Worm (Caenorhabditis elegans) whole organism, mixed stage, embryonic: Measurements from ENCODE around the gene mpk-1.

Experiments used
- blmp-1 ChIP-seq: fragments of 150-350 bp; optimal IDR thresholded peaks from 2 replicates; lab custom pipeline; 2014; ENCODE audit warnings: missing biosample characterization, missing genetic modification characterization
- ces-1 ChIP-seq: fragments of 150-350 bp; optimal IDR thresholded peaks from 2 replicates; lab custom pipeline; 2014; ENCODE audit warnings: missing biosample characterization, missing genetic modification reagents, missing genetic modification characterization
- elt-1 ChIP-seq: sonication (generic microtip); optimal IDR thresholded peaks from 2 replicates; lab custom pipeline; 2017; ENCODE audit warnings: missing genetic modification characterization, mild to moderate bottlenecking, missing compliant biosample characterization, antibody characterized with exemption, moderate library complexity, borderline replicate concordance; ENCODE audit not compliant: insufficient read depth
- elt-3 ChIP-seq: fragments of 150-350 bp; optimal IDR thresholded peaks from 2 replicates; lab custom pipeline; 2014; ENCODE audit warnings: missing biosample characterization, missing genetic modification characterization
- ham-2 ChIP-seq: fragments of 200-800 bp; sonication (Bioruptor generic); optimal IDR thresholded peaks from 2 replicates; lab custom pipeline; 2018; ENCODE audit warnings: mild to moderate bottlenecking, missing genetic modification characterization, missing compliant biosample characterization
- lin-13 ChIP-seq: fragments of 150-350 bp; optimal IDR thresholded peaks from 2 replicates; lab custom pipeline; 2014; ENCODE audit warnings: missing biosample characterization, missing genetic modification characterization
- lin-32 ChIP-seq: fragments of 200-800 bp; sonication (Bioruptor generic); optimal IDR thresholded peaks from 2 replicates; lab custom pipeline; 2018; ENCODE audit warnings: mild to moderate bottlenecking, missing genetic modification characterization, missing compliant biosample characterization
- mep-1 ChIP-seq: fragments of 150-350 bp; optimal IDR thresholded peaks from 2 replicates; lab custom pipeline; 2017; ENCODE audit warnings: missing biosample characterization, missing genetic modification reagents, missing genetic modification characterization, inconsistent platforms
- nhr-28 ChIP-seq: fragments of 150-350 bp; optimal IDR thresholded peaks from 2 replicates; lab custom pipeline; 2014; ENCODE audit warnings: missing biosample characterization, missing genetic modification characterization
- pha-4 ChIP-seq: fragments of 150-350 bp; optimal IDR thresholded peaks from 2 replicates; lab custom pipeline; 2018; ENCODE audit warnings: missing biosample characterization, missing genetic modification reagents, missing genetic modification characterization
- snpc-4 ChIP-seq: fragments of 150-350 bp; optimal IDR thresholded peaks from 2 replicates; lab custom pipeline; 2014; ENCODE audit warnings: missing biosample characterization, missing genetic modification characterization
- sptf-1 ChIP-seq: sonication (generic microtip); optimal IDR thresholded peaks from 2 replicates; lab custom pipeline; 2017; ENCODE audit warnings: mild to moderate bottlenecking, missing genetic modification characterization, moderate library complexity, missing compliant biosample characterization
- unc-120 ChIP-seq: sonication (generic microtip); optimal IDR thresholded peaks from 2 replicates; lab custom pipeline; 2017; ENCODE audit warnings: missing genetic modification characterization, missing compliant biosample characterization; ENCODE audit not compliant: poor library complexity, severe bottlenecking

DNA sequence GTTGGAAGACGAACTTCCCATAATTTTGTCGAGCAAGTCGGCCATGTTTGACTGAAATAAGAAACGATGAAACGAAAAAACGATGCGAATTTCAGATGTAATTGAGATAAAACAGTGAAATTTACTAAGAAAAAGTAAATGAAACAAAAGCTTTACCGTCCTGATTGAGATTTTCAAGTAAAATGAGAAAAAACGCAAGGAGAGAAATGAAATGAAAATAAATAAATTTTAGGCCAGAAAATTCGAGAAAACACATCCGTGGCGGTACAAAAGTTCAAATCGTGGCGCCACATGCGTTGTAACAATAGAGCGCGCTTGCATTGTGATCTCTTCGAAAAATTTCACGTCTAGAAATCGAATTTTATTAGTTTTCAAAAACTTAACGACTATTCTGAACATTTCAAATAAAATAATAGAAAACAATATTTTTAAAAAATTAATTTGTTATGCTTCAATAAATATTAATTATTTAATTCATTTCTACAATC is 51.8 kb downstream of the mpk-1 start, which contains the start of the genes hrde-1 and C16C10.13:
- TF ChIP-seq mep-1 (tag; lab: Kevin White, UChicago) (no peak), ham-2 (no peak), elt-3 (tag; lab: Kevin White, UChicago) (no peak), lin-32 (no peak), snpc-4 (tag; lab: Kevin White, UChicago) (no peak), nhr-28 (no peak), lin-13 (tag; lab: Kevin White, UChicago) (no peak), ces-1 (GFP tag; lab: Kevin White, UChicago) (no peak), unc-120 (no peak), pha-4 (tag; lab: Kevin White, UChicago) (no peak), blmp-1 (no peak), sptf-1 (tag; lab: Kevin White, UChicago) (no peak), elt-1 (tag; lab: Kevin White, UChicago) (no peak)
